Worm (Caenorhabditis elegans): ENCODE measurements around the gene C03B1.7.

DNA sequence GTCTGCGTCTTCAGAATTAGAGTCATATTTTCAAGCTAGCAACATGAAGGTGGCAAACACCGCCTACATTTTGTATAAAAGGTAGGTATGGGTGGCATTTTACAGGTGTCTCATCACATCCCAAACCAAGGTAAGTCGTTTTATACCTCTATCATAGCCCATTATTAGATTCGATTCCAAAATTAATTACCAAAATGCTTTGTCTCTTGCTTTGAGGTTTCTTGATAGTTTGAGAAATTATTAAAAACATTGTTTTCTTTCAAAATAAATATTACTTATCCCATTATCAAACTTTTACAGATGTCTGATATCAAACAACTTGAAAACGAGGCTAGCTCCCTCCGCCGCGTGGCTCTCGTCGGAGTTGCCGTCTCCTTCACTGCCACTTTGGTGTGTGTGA lies 15.5 kb upstream of the C03B1.7 start, which contains the start of gene col-168:
- TF ChIP-seq dao-5 (tag; optimal IDR thresholded peaks at IDR 0.05) (no peak), him-1 (tag; optimal IDR thresholded peaks at IDR 0.05) (no peak), W03F9.2 (tag; optimal IDR thresholded peaks at IDR 0.05) (no peak)

Data from whole organism, L4/young adult.